Fruit fly (Drosophila melanogaster): Measurements from ENCODE around the gene Sox100B.

- TF ChIP-seq psq (optimal IDR thresholded peaks at IDR 0.05) (no peak), ttk (optimal IDR thresholded peaks at IDR 0.05) (no peak), Sin3A (optimal IDR thresholded peaks at IDR 0.05) (no peak), Myc (optimal IDR thresholded peaks at IDR 0.05) (no peak), insv (optimal IDR thresholded peaks at IDR 0.05) (no peak), h (optimal IDR thresholded peaks at IDR 0.05) (no peak)
Measured at dm6 chr3R:31086394-31086793, 21.3 kb downstream of the Sox100B start.

Data from Kc167 (cell line).